Fruit fly (Drosophila melanogaster) whole organism, prepupa: Measurements from ENCODE around the gene fd19B.

ENCODE experiments used
- Blimp-1 ChIP-seq: fragments of 200-800 bp; sonication (Bioruptor generic); optimal IDR thresholded peaks from 3 replicates; lab custom pipeline; 2017; ENCODE audit warnings: missing biosample characterization, missing genetic modification characterization, mild to moderate bottlenecking, moderate library complexity, missing genetic modification reagents
- CG10631 ChIP-seq: fragments of 200-800 bp; sonication (Bioruptor generic); optimal IDR thresholded peaks from 2 replicates; lab custom pipeline; 2016; ENCODE audit warnings: missing biosample characterization, missing genetic modification characterization
- CG10669 ChIP-seq: fragments of 200-800 bp; sonication (Bioruptor generic); optimal IDR thresholded peaks from 3 replicates; lab custom pipeline; 2018; ENCODE audit warnings: missing biosample characterization, mild to moderate bottlenecking, missing genetic modification characterization, moderate library complexity
- CG11902 ChIP-seq: fragments of 200-800 bp; sonication (Bioruptor generic); optimal IDR thresholded peaks from 3 replicates; lab custom pipeline; 2016; ENCODE audit warnings: missing biosample characterization, missing genetic modification characterization
- CG15336 ChIP-seq: fragments of 200-800 bp; sonication (Bioruptor generic); IDR thresholded peaks from 2 replicates; pipeline ENCODE4 v1.3.6; 2022; ENCODE audit warnings: missing biosample characterization, missing genetic modification characterization
- CG3032 ChIP-seq: fragments of 200-800 bp; optimal IDR thresholded peaks from 2 replicates; lab custom pipeline; 2019; ENCODE audit warnings: missing biosample characterization, mild to moderate bottlenecking, missing genetic modification characterization, moderate library complexity
- CG31627 ChIP-seq: fragments of 200-800 bp; sonication (Bioruptor generic); optimal IDR thresholded peaks from 3 replicates; lab custom pipeline; 2016; ENCODE audit warnings: missing biosample characterization, missing genetic modification characterization
- CG32006 ChIP-seq: fragments of 200-800 bp; sonication (Bioruptor generic); optimal IDR thresholded peaks from 3 replicates; lab custom pipeline; 2017; ENCODE audit warnings: missing biosample characterization, mild to moderate bottlenecking, missing genetic modification characterization
- CG34406 ChIP-seq: fragments of 200-800 bp; sonication (Bioruptor generic); optimal IDR thresholded peaks from 3 replicates; lab custom pipeline; 2016; ENCODE audit warnings: missing biosample characterization, missing genetic modification characterization
- CG6276 ChIP-seq: fragments of 200-800 bp; sonication (Bioruptor generic); optimal IDR thresholded peaks from 2 replicates; lab custom pipeline; 2017; ENCODE audit warnings: missing biosample characterization, mild to moderate bottlenecking, missing genetic modification characterization
- CG6792 ChIP-seq: fragments of 200-800 bp; sonication (Bioruptor generic); optimal IDR thresholded peaks from 3 replicates; lab custom pipeline; 2016; ENCODE audit warnings: missing biosample characterization, missing genetic modification characterization
- CG6808 ChIP-seq: fragments of 200-800 bp; sonication (Bioruptor generic); optimal IDR thresholded peaks from 3 replicates; lab custom pipeline; 2017; ENCODE audit warnings: missing biosample characterization, missing genetic modification characterization, mild to moderate bottlenecking, moderate library complexity, missing genetic modification reagents
- CG7368 ChIP-seq: fragments of 200-800 bp; sonication (Bioruptor generic); optimal IDR thresholded peaks from 3 replicates; lab custom pipeline; 2016; ENCODE audit warnings: missing biosample characterization, missing genetic modification characterization
- CG8119 ChIP-seq: fragments of 200-800 bp; sonication (Bioruptor generic); IDR thresholded peaks from 3 replicates; pipeline ENCODE4 v1.3.6; 2022; ENCODE audit warnings: missing biosample characterization, missing genetic modification characterization
- CG9139 ChIP-seq: fragments of 200-800 bp; sonication (Bioruptor generic); optimal IDR thresholded peaks from 3 replicates; lab custom pipeline; 2017; ENCODE audit warnings: missing biosample characterization, mild to moderate bottlenecking, missing genetic modification characterization
- Eip93F ChIP-seq: fragments of 200-800 bp; sonication (Bioruptor generic); optimal IDR thresholded peaks from 2 replicates; lab custom pipeline; 2016; ENCODE audit warnings: missing biosample characterization, mild to moderate bottlenecking, missing genetic modification characterization
- Ets21C ChIP-seq: fragments of 200-800 bp; sonication (Bioruptor generic); optimal IDR thresholded peaks from 3 replicates; lab custom pipeline; 2016; ENCODE audit warnings: missing biosample characterization, missing genetic modification characterization
- Hr38 ChIP-seq: sonication (Bioruptor generic); optimal IDR thresholded peaks from 2 replicates; lab custom pipeline; 2016; ENCODE audit warnings: missing biosample characterization, missing genetic modification characterization
- Hr39 ChIP-seq: fragments of 200-800 bp; sonication (Bioruptor generic); optimal IDR thresholded peaks from 2 replicates; lab custom pipeline; 2016; ENCODE audit warnings: missing biosample characterization, missing genetic modification characterization
- Lpt ChIP-seq: fragments of 200-800 bp; sonication (Bioruptor generic); optimal IDR thresholded peaks from 3 replicates; lab custom pipeline; 2016; ENCODE audit warnings: missing biosample characterization, missing genetic modification characterization
- Met ChIP-seq: fragments of 200-800 bp; sonication (Bioruptor generic); optimal IDR thresholded peaks from 3 replicates; lab custom pipeline; 2016; ENCODE audit warnings: missing biosample characterization, missing genetic modification characterization
- Sox102F ChIP-seq: fragments of 200-800 bp; sonication (Bioruptor generic); optimal IDR thresholded peaks from 2 replicates; lab custom pipeline; 2016; ENCODE audit warnings: missing biosample characterization, mild to moderate bottlenecking, missing genetic modification characterization
- Sox14 ChIP-seq: fragments of 200-800 bp; sonication (Bioruptor generic); optimal IDR thresholded peaks from 3 replicates; lab custom pipeline; 2016; ENCODE audit warnings: missing biosample characterization, missing genetic modification characterization
- Sox15 ChIP-seq: fragments of 200-800 bp; sonication (Bioruptor generic); optimal IDR thresholded peaks from 3 replicates; lab custom pipeline; 2016; ENCODE audit warnings: missing biosample characterization, missing genetic modification characterization
- achi ChIP-seq: fragments of 200-800 bp; sonication (Bioruptor generic); optimal IDR thresholded peaks from 3 replicates; lab custom pipeline; 2016; ENCODE audit warnings: missing biosample characterization, missing genetic modification characterization
- acj6 ChIP-seq: fragments of 200-800 bp; sonication (Bioruptor generic); optimal IDR thresholded peaks from 3 replicates; lab custom pipeline; 2016; ENCODE audit warnings: missing biosample characterization, missing genetic modification characterization
- dac ChIP-seq: fragments of 200-800 bp; sonication (Bioruptor generic); optimal IDR thresholded peaks from 2 replicates; lab custom pipeline; 2017; ENCODE audit warnings: missing biosample characterization, mild to moderate bottlenecking, missing genetic modification characterization
- dsx ChIP-seq: fragments of 200-800 bp; optimal IDR thresholded peaks from 3 replicates; lab custom pipeline; 2019; ENCODE audit warnings: missing biosample characterization, mild to moderate bottlenecking, missing genetic modification characterization, moderate library complexity; ENCODE audit not compliant: poor library complexity, severe bottlenecking
- eg ChIP-seq: fragments of 200-800 bp; sonication (Bioruptor generic); IDR thresholded peaks from 3 replicates; pipeline ENCODE4 v1.3.6; 2022; ENCODE audit warnings: missing biosample characterization, missing genetic modification characterization
- esn ChIP-seq: fragments of 200-800 bp; sonication (Bioruptor generic); optimal IDR thresholded peaks from 2 replicates; lab custom pipeline; 2016; ENCODE audit warnings: missing biosample characterization, mild to moderate bottlenecking, missing genetic modification characterization, moderate library complexity
- fd85E ChIP-seq: fragments of 200-800 bp; sonication (Bioruptor generic); optimal IDR thresholded peaks from 3 replicates; lab custom pipeline; 2016; ENCODE audit warnings: missing biosample characterization, missing genetic modification characterization
- lz ChIP-seq: fragments of 200-800 bp; sonication (Bioruptor generic); optimal IDR thresholded peaks from 3 replicates; lab custom pipeline; 2016; ENCODE audit warnings: missing biosample characterization, missing genetic modification characterization
- pdm3 ChIP-seq: fragments of 200-800 bp; sonication (Bioruptor generic); optimal IDR thresholded peaks from 3 replicates; lab custom pipeline; 2016; ENCODE audit warnings: missing biosample characterization, missing genetic modification characterization
- salr ChIP-seq, 2 experiments: fragments of 200-800 bp; sonication (Bioruptor generic); optimal IDR thresholded peaks; 3 replicates each; lab custom pipeline; 2016 to 2018; ENCODE audit warnings: missing biosample characterization in 2 of 2, missing genetic modification characterization in 2 of 2, mild to moderate bottlenecking in 1 of 2
- spab ChIP-seq: fragments of 200-800 bp; sonication (Bioruptor generic); optimal IDR thresholded peaks from 2 replicates; lab custom pipeline; 2017; ENCODE audit warnings: missing biosample characterization, mild to moderate bottlenecking, missing genetic modification characterization, missing genetic modification reagents
- svp ChIP-seq: fragments of 200-800 bp; sonication (Bioruptor generic); peaks from one replicate; lab custom pipeline; 2016; ENCODE audit warnings: missing biosample characterization, missing genetic modification characterization
- topi ChIP-seq: fragments of 200-800 bp; sonication (Bioruptor generic); optimal IDR thresholded peaks from 3 replicates; lab custom pipeline; 2016; ENCODE audit warnings: missing biosample characterization, missing genetic modification characterization
- vri ChIP-seq: fragments of 200-800 bp; sonication (Bioruptor generic); optimal IDR thresholded peaks from 3 replicates; lab custom pipeline; 2016; ENCODE audit warnings: missing biosample characterization, mild to moderate bottlenecking, missing genetic modification characterization

Gene fd19B

DNA sequence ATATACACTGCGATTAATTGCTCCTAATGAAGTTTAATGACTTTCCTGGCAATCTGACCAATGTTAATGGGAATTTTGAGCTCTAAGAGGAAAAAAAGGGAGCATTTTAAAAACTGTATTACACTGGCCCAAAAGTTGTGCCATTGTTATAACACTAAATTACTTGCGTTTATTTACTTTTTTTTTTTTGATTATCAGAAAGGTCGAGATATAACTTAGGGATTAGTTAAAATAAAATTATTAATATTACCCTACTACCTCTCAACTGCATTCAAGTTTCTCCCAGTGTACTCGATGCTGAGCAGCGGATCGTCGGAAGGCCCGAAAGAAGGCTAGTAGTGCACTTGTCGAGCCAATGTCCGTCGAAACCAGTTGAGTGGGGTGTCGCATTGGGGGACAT, 38.3 kb upstream of the fd19B start (continued):
- TF ChIP-seq CG34406: no peak
- TF ChIP-seq CG7368 (GFP tag; lab: Kevin White, UChicago): no peak
- peak; percentile 16 for TF ChIP-seq svp (GFP tag; lab: Kevin White, UChicago)
- no peak for TF ChIP-seq Eip93F (GFP tag; lab: Kevin White, UChicago)
- TF ChIP-seq CG31627 (GFP tag; lab: Kevin White, UChicago): no peak
- TF ChIP-seq acj6 (GFP tag; lab: Kevin White, UChicago): peak; percentile 11
- no peak for TF ChIP-seq CG10669 (GFP tag; lab: Kevin White, UChicago)

DNA sequence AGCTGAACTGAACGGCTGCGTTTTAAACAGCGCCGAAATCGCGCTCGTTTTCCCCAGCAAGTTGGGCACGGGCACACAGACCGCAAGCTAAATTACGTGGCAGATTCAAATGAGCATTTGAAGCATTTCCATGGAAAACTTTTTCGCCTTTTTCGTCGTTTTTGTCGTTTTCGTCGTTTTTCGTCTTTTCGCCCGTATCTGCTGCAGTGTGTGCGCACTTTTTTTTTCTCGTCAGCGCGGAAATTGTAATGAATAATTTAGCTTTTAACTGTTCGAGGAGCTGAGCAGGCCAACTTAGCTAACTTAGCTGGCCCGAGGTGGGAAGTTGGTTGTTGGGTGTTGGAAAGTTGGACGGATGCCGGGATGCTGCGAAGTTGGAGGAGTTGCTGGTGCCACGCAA, 37.3 kb upstream of the fd19B start:
- TF ChIP-seq CG6276 (GFP tag; lab: Kevin White, UChicago) (peak; percentile 72), CG34406 (no peak), Lpt (GFP tag; lab: Kevin White, UChicago) (peak; percentile 9), pdm3 (GFP tag; lab: Kevin White, UChicago) (no peak), eg (peak; percentile 46; the same call in 1 of the 3 replicates), dac (GFP tag; lab: Kevin White, UChicago) (peak; percentile 10), CG15336 (GFP tag; lab: Robert Waterston, UW) (peak; percentile 12; the same call in 1 of the 2 replicates), esn (GFP tag; lab: Kevin White, UChicago) (no peak), lz (GFP tag; lab: Kevin White, UChicago) (no peak), CG10631 (no peak), CG8119 (GFP tag; lab: Robert Waterston, UW) (peak; percentile 47; the same call in 1 of the 3 replicates)

DNA sequence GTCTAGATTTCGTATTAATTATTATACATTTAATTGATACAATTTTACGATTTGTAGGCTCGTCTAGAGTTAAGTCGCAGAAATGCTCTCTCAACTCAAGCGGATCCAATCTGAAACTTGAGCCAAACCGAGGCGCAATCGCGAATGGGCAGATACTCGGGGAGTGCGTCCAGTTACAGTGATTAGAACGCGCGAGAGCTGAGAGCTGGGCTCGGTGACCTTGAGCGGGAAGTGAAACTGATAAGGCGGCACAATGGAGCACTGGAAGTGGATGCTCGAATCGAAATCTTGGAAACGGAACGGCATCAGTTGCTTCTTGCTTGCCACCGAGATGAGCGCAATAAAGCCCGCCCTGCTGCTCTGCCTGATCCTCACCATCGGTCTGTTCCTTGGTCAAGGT, 29.9 kb upstream of the fd19B start, which contains the start of gene CG34331:
Gene CG34331 (plus strand): TSS at position 301 of the 400 bp plus-strand sequence.
- TF ChIP-seq Eip93F (GFP tag; lab: Kevin White, UChicago) (no peak), svp (GFP tag; lab: Kevin White, UChicago) (peak; percentile 54)

DNA sequence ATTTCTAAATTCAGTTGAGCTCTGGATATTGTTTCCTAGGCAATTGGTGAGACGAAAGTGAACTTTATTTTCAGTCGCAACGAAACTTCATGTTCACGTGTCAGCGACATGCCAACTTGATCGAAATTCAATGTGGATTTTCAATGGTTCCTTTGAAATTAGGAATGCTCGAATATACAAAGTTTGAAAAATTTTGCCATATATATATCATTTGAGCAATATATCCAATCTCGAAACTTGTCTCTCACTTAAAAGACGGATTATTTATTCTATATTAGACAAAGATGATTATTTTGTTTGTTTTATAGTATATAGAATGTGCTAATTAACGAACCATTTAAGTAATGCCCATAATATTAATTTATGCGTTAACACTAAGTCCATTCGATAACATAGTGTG, 18.3 kb upstream of the fd19B start, which contains the start of gene karr:
Gene karr (minus strand): TSS at position 101 of the 400 bp plus-strand sequence.
- TF ChIP-seq CG6276 (GFP tag; lab: Kevin White, UChicago) (no peak), pdm3 (GFP tag; lab: Kevin White, UChicago) (no peak), Sox14 (GFP tag; lab: Kevin White, UChicago) (no peak), Ets21C (no peak), Hr38 (GFP tag; lab: Kevin White, UChicago) (no peak), topi (GFP tag; lab: Kevin White, UChicago) (no peak), fd85E (GFP tag; lab: Kevin White, UChicago) (no peak), CG9139 (GFP tag; lab: Kevin White, UChicago) (no peak), Hr39 (GFP tag; lab: Kevin White, UChicago) (no peak), Blimp-1 (GFP tag; lab: Kevin White, UChicago) (no peak), CG31627 (GFP tag; lab: Kevin White, UChicago) (no peak), achi (GFP tag; lab: Kevin White, UChicago) (no peak), dac (GFP tag; lab: Kevin White, UChicago) (no peak), Eip93F (GFP tag; lab: Kevin White, UChicago) (no peak), Sox102F (no peak), Sox15 (GFP tag; lab: Kevin White, UChicago) (no peak)

DNA sequence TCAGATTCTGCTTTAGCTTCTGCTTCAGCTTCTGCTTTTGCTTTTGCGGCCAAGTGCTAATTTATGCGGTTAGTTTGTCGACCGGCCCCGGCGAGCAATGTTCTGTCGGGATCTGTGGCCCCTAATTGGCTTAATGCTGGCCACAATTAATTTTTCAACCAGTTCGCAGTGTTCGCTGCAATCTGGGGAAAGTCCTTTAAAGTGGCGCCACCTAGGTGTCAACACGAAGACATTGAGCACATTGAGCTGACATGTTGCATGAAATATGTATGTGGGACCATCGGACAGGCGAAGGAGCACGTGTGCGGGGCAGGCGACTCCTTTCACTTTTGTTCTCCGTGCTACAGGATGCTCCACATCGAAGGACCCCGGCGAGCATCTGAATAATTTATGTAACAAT, 12.8 kb upstream of the fd19B start:
- TF ChIP-seq dac (GFP tag; lab: Kevin White, UChicago) (no peak), CG11902 (no peak), svp (GFP tag; lab: Kevin White, UChicago) (no peak), CG6808 (GFP tag; lab: Kevin White, UChicago) (no peak), vri (no peak), dsx (no peak), salr (GFP tag; optimal IDR thresholded peaks at IDR 0.05; lab: Kevin White, UChicago) (no peak), CG32006 (GFP tag; lab: Kevin White, UChicago) (no peak), Sox102F (no peak), CG15336 (GFP tag; lab: Robert Waterston, UW) (no peak), CG6276 (GFP tag; lab: Kevin White, UChicago) (no peak), Sox15 (GFP tag; lab: Kevin White, UChicago) (no peak), fd85E (GFP tag; lab: Kevin White, UChicago) (no peak), CG3032 (tag; lab: Kevin White, UChicago) (no peak), Hr39 (GFP tag; lab: Kevin White, UChicago) (no peak), Met (GFP tag; lab: Kevin White, UChicago) (no peak), spab (GFP tag; lab: Kevin White, UChicago) (no peak), CG6792 (GFP tag; lab: Kevin White, UChicago) (no peak)
